Fruit fly (Drosophila melanogaster) whole organism, prepupa: ENCODE results near the gene hry.

ENCODE experiments used
- CG10631 ChIP-seq: fragments of 200-800 bp; sonication (Bioruptor generic); optimal IDR thresholded peaks from 2 replicates; lab custom pipeline; 2016; ENCODE audit warnings: missing biosample characterization, missing genetic modification characterization
- CG10669 ChIP-seq: fragments of 200-800 bp; sonication (Bioruptor generic); optimal IDR thresholded peaks from 3 replicates; lab custom pipeline; 2018; ENCODE audit warnings: missing biosample characterization, mild to moderate bottlenecking, missing genetic modification characterization, moderate library complexity
- CG11294 ChIP-seq: fragments of 200-800 bp; sonication (Bioruptor generic); IDR thresholded peaks from 2 replicates; pipeline ENCODE4 v1.3.6; 2022; ENCODE audit warnings: missing biosample characterization, missing genetic modification characterization
- CG11762 ChIP-seq: fragments of 200-800 bp; sonication (Bioruptor generic); optimal IDR thresholded peaks from 3 replicates; lab custom pipeline; 2016; ENCODE audit warnings: missing biosample characterization, missing genetic modification characterization; ENCODE audit not compliant: insufficient read depth
- CG11902 ChIP-seq: fragments of 200-800 bp; sonication (Bioruptor generic); optimal IDR thresholded peaks from 3 replicates; lab custom pipeline; 2016; ENCODE audit warnings: missing biosample characterization, missing genetic modification characterization
- CG15336 ChIP-seq: fragments of 200-800 bp; sonication (Bioruptor generic); IDR thresholded peaks from 2 replicates; pipeline ENCODE4 v1.3.6; 2022; ENCODE audit warnings: missing biosample characterization, missing genetic modification characterization
- CG1621 ChIP-seq: fragments of 200-800 bp; sonication (Bioruptor generic); optimal IDR thresholded peaks from 3 replicates; lab custom pipeline; 2018; ENCODE audit warnings: missing biosample characterization, mild to moderate bottlenecking, missing genetic modification characterization
- CG16779 ChIP-seq: fragments of 200-800 bp; sonication (Bioruptor generic); optimal IDR thresholded peaks from 3 replicates; lab custom pipeline; 2017; ENCODE audit warnings: missing biosample characterization, mild to moderate bottlenecking, missing genetic modification characterization
- CG3032 ChIP-seq: fragments of 200-800 bp; optimal IDR thresholded peaks from 2 replicates; lab custom pipeline; 2019; ENCODE audit warnings: missing biosample characterization, mild to moderate bottlenecking, missing genetic modification characterization, moderate library complexity
- CG31627 ChIP-seq: fragments of 200-800 bp; sonication (Bioruptor generic); optimal IDR thresholded peaks from 3 replicates; lab custom pipeline; 2016; ENCODE audit warnings: missing biosample characterization, missing genetic modification characterization
- CG34406 ChIP-seq: fragments of 200-800 bp; sonication (Bioruptor generic); optimal IDR thresholded peaks from 3 replicates; lab custom pipeline; 2016; ENCODE audit warnings: missing biosample characterization, missing genetic modification characterization
- CG6163 ChIP-seq: fragments of 200-800 bp; sonication (Bioruptor generic); IDR thresholded peaks from 3 replicates; pipeline ENCODE4 v1.3.6; 2022; ENCODE audit warnings: missing biosample characterization, missing genetic modification characterization
- CG6276 ChIP-seq: fragments of 200-800 bp; sonication (Bioruptor generic); optimal IDR thresholded peaks from 2 replicates; lab custom pipeline; 2017; ENCODE audit warnings: missing biosample characterization, mild to moderate bottlenecking, missing genetic modification characterization
- CG6792 ChIP-seq: fragments of 200-800 bp; sonication (Bioruptor generic); optimal IDR thresholded peaks from 3 replicates; lab custom pipeline; 2016; ENCODE audit warnings: missing biosample characterization, missing genetic modification characterization
- CG6808 ChIP-seq: fragments of 200-800 bp; sonication (Bioruptor generic); optimal IDR thresholded peaks from 3 replicates; lab custom pipeline; 2017; ENCODE audit warnings: missing biosample characterization, missing genetic modification characterization, mild to moderate bottlenecking, moderate library complexity, missing genetic modification reagents
- CG6854 ChIP-seq: fragments of 200-800 bp; sonication (Bioruptor generic); optimal IDR thresholded peaks from 2 replicates; lab custom pipeline; 2017; ENCODE audit warnings: missing biosample characterization, mild to moderate bottlenecking, missing genetic modification characterization
- CG8119 ChIP-seq: fragments of 200-800 bp; sonication (Bioruptor generic); IDR thresholded peaks from 3 replicates; pipeline ENCODE4 v1.3.6; 2022; ENCODE audit warnings: missing biosample characterization, missing genetic modification characterization
- CG8319 ChIP-seq: fragments of 200-800 bp; sonication (Bioruptor generic); optimal IDR thresholded peaks from 3 replicates; lab custom pipeline; 2016; ENCODE audit warnings: missing biosample characterization, missing genetic modification characterization
- CG8632 ChIP-seq: fragments of 200-800 bp; sonication (Bioruptor generic); optimal IDR thresholded peaks from 3 replicates; lab custom pipeline; 2016; ENCODE audit warnings: missing biosample characterization, missing genetic modification characterization
- CG9139 ChIP-seq: fragments of 200-800 bp; sonication (Bioruptor generic); optimal IDR thresholded peaks from 3 replicates; lab custom pipeline; 2017; ENCODE audit warnings: missing biosample characterization, mild to moderate bottlenecking, missing genetic modification characterization
- Eip78C ChIP-seq: fragments of 200-800 bp; sonication (Bioruptor generic); peaks from one replicate; lab custom pipeline; 2016; ENCODE audit warnings: missing biosample characterization, missing genetic modification characterization
- Eip93F ChIP-seq: fragments of 200-800 bp; sonication (Bioruptor generic); optimal IDR thresholded peaks from 2 replicates; lab custom pipeline; 2016; ENCODE audit warnings: missing biosample characterization, mild to moderate bottlenecking, missing genetic modification characterization
- Hr38 ChIP-seq: sonication (Bioruptor generic); optimal IDR thresholded peaks from 2 replicates; lab custom pipeline; 2016; ENCODE audit warnings: missing biosample characterization, missing genetic modification characterization
- Hr39 ChIP-seq: fragments of 200-800 bp; sonication (Bioruptor generic); optimal IDR thresholded peaks from 2 replicates; lab custom pipeline; 2016; ENCODE audit warnings: missing biosample characterization, missing genetic modification characterization
- Hr4 ChIP-seq: fragments of 200-800 bp; sonication (Bioruptor generic); optimal IDR thresholded peaks from 3 replicates; lab custom pipeline; 2016; ENCODE audit warnings: missing biosample characterization, missing genetic modification characterization
- OdsH ChIP-seq: fragments of 200-800 bp; sonication (Bioruptor generic); optimal IDR thresholded peaks from 3 replicates; lab custom pipeline; 2016; ENCODE audit warnings: missing biosample characterization, missing genetic modification characterization
- Smox ChIP-seq: fragments of 200-800 bp; sonication (Bioruptor generic); optimal IDR thresholded peaks from 3 replicates; lab custom pipeline; 2016; ENCODE audit warnings: missing biosample characterization, missing genetic modification characterization
- Sox102F ChIP-seq: fragments of 200-800 bp; sonication (Bioruptor generic); optimal IDR thresholded peaks from 2 replicates; lab custom pipeline; 2016; ENCODE audit warnings: missing biosample characterization, mild to moderate bottlenecking, missing genetic modification characterization
- Sox14 ChIP-seq: fragments of 200-800 bp; sonication (Bioruptor generic); optimal IDR thresholded peaks from 3 replicates; lab custom pipeline; 2016; ENCODE audit warnings: missing biosample characterization, missing genetic modification characterization
- Sox15 ChIP-seq: fragments of 200-800 bp; sonication (Bioruptor generic); optimal IDR thresholded peaks from 3 replicates; lab custom pipeline; 2016; ENCODE audit warnings: missing biosample characterization, missing genetic modification characterization
- achi ChIP-seq: fragments of 200-800 bp; sonication (Bioruptor generic); optimal IDR thresholded peaks from 3 replicates; lab custom pipeline; 2016; ENCODE audit warnings: missing biosample characterization, missing genetic modification characterization
- cyc ChIP-seq: fragments of 200-800 bp; sonication (Bioruptor generic); optimal IDR thresholded peaks from 3 replicates; lab custom pipeline; 2016; ENCODE audit warnings: missing biosample characterization, missing genetic modification characterization
- dac ChIP-seq: fragments of 200-800 bp; sonication (Bioruptor generic); optimal IDR thresholded peaks from 2 replicates; lab custom pipeline; 2017; ENCODE audit warnings: missing biosample characterization, mild to moderate bottlenecking, missing genetic modification characterization
- dsx ChIP-seq: fragments of 200-800 bp; optimal IDR thresholded peaks from 3 replicates; lab custom pipeline; 2019; ENCODE audit warnings: missing biosample characterization, mild to moderate bottlenecking, missing genetic modification characterization, moderate library complexity; ENCODE audit not compliant: poor library complexity, severe bottlenecking
- eg ChIP-seq: fragments of 200-800 bp; sonication (Bioruptor generic); IDR thresholded peaks from 3 replicates; pipeline ENCODE4 v1.3.6; 2022; ENCODE audit warnings: missing biosample characterization, missing genetic modification characterization
- fd59A ChIP-seq: fragments of 200-800 bp; sonication (Bioruptor generic); optimal IDR thresholded peaks from 2 replicates; lab custom pipeline; 2017; ENCODE audit warnings: missing biosample characterization, mild to moderate bottlenecking, missing genetic modification characterization, missing genetic modification reagents
- fd85E ChIP-seq: fragments of 200-800 bp; sonication (Bioruptor generic); optimal IDR thresholded peaks from 3 replicates; lab custom pipeline; 2016; ENCODE audit warnings: missing biosample characterization, missing genetic modification characterization
- lz ChIP-seq: fragments of 200-800 bp; sonication (Bioruptor generic); optimal IDR thresholded peaks from 3 replicates; lab custom pipeline; 2016; ENCODE audit warnings: missing biosample characterization, missing genetic modification characterization
- pdm3 ChIP-seq: fragments of 200-800 bp; sonication (Bioruptor generic); optimal IDR thresholded peaks from 3 replicates; lab custom pipeline; 2016; ENCODE audit warnings: missing biosample characterization, missing genetic modification characterization
- salr ChIP-seq, 2 experiments: fragments of 200-800 bp; sonication (Bioruptor generic); optimal IDR thresholded peaks; 3 replicates each; lab custom pipeline; 2016 to 2018; ENCODE audit warnings: missing biosample characterization in 2 of 2, missing genetic modification characterization in 2 of 2, mild to moderate bottlenecking in 1 of 2
- spab ChIP-seq: fragments of 200-800 bp; sonication (Bioruptor generic); optimal IDR thresholded peaks from 2 replicates; lab custom pipeline; 2017; ENCODE audit warnings: missing biosample characterization, mild to moderate bottlenecking, missing genetic modification characterization, missing genetic modification reagents
- ss ChIP-seq, 2 experiments: fragments of 200-800 bp; sonication (Bioruptor generic); optimal IDR thresholded peaks; 2 replicates in 1 of 2; 3 replicates in 1 of 2; lab custom pipeline; 2017 to 2018; ENCODE audit warnings: mild to moderate bottlenecking in 2 of 2, missing biosample characterization in 2 of 2, missing genetic modification characterization in 2 of 2, moderate library complexity in 1 of 2
- svp ChIP-seq: fragments of 200-800 bp; sonication (Bioruptor generic); peaks from one replicate; lab custom pipeline; 2016; ENCODE audit warnings: missing biosample characterization, missing genetic modification characterization
- topi ChIP-seq: fragments of 200-800 bp; sonication (Bioruptor generic); optimal IDR thresholded peaks from 3 replicates; lab custom pipeline; 2016; ENCODE audit warnings: missing biosample characterization, missing genetic modification characterization
- vri ChIP-seq: fragments of 200-800 bp; sonication (Bioruptor generic); optimal IDR thresholded peaks from 3 replicates; lab custom pipeline; 2016; ENCODE audit warnings: missing biosample characterization, mild to moderate bottlenecking, missing genetic modification characterization

Gene hry

DNA sequence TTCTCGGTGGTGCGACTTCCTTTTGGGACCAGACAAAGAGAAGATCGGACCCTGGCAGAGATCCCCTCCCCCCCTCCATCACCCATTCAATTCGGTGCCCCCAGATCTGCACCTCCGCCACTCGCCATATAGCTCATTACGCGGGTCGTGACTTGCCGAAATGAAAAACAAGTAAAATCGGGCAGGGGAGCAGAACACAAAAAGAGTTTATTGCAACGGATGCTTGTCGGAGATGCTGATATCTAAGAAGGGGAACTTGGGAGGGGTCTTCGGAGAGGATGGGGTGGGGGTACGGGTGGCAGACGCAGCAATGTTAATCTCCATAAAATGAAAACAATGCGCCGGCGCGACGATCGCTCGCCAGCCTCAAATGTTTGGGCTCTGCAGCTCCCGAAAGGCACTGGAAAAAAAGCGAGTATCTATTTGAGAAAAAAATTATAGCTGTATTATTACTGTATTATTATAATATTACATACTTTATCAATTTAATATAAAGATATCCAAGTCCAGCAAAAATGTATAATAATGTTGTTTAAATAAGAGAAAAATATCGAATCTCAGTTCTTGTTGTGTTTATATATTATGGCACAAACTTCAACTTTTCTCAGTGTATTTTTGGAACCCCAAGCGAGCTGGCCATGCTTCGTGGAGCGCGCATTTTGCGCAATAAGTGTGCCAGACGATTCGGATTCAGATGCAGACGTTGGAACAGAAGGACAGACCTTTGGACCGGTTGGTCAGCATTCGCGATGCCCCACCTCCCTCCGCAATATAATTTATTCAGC lies 7.6 kb upstream of the hry start (continued):
- TF ChIP-seq CG34406, result peak; percentile 93
- peak; percentile 78 for TF ChIP-seq CG6854 (GFP tag; lab: Kevin White, UChicago)
- TF ChIP-seq ss (GFP tag; optimal IDR thresholded peaks at IDR 0.05; lab: Kevin White, UChicago), result peak; percentile 91 to 92
- no peak for TF ChIP-seq dac
- peak; percentile 93 for TF ChIP-seq dsx (GFP tag; lab: Kevin White, UChicago)
- peak; percentile 52 for TF ChIP-seq fd85E (GFP tag; lab: Kevin White, UChicago)
- peak; percentile 35 for TF ChIP-seq Hr4
- TF ChIP-seq pdm3 (GFP tag; lab: Kevin White, UChicago), result peak; percentile 64
- TF ChIP-seq Hr38, result no peak
- peak; percentile 90 for TF ChIP-seq spab (GFP tag; lab: Kevin White, UChicago)
- peak; percentile 65 for TF ChIP-seq CG31627 (GFP tag; lab: Kevin White, UChicago)
- peak; percentile 86 for TF ChIP-seq CG6163 (GFP tag; lab: Robert Waterston, UW)
- TF ChIP-seq achi, result peak; percentile 92
- TF ChIP-seq topi, result peak; percentile 74
- TF ChIP-seq OdsH, result peak; percentile 87
- peak; percentile 78 for TF ChIP-seq vri (GFP tag; lab: Kevin White, UChicago)
- peak; percentile 46 for TF ChIP-seq Hr39 (GFP tag; lab: Kevin White, UChicago)
- TF ChIP-seq CG1621 (tag; lab: Kevin White, UChicago), result peak; percentile 70
- peak; percentile 78 for TF ChIP-seq CG11902 (GFP tag; lab: Kevin White, UChicago)
- TF ChIP-seq svp, result peak; percentile 89
- TF ChIP-seq cyc (GFP tag; lab: Kevin White, UChicago), result peak; percentile 60
- peak; percentile 74 for TF ChIP-seq CG8319 (GFP tag; lab: Kevin White, UChicago)
- peak; percentile 80 for TF ChIP-seq Eip93F
- TF ChIP-seq CG10669 (GFP tag; lab: Kevin White, UChicago), result peak; percentile 89
- peak; percentile 80 for TF ChIP-seq CG16779 (tag; lab: Kevin White, UChicago)
- TF ChIP-seq Sox15 (GFP tag; lab: Kevin White, UChicago), result peak; percentile 71
- TF ChIP-seq, all 60 proteins: peak for 56

DNA sequence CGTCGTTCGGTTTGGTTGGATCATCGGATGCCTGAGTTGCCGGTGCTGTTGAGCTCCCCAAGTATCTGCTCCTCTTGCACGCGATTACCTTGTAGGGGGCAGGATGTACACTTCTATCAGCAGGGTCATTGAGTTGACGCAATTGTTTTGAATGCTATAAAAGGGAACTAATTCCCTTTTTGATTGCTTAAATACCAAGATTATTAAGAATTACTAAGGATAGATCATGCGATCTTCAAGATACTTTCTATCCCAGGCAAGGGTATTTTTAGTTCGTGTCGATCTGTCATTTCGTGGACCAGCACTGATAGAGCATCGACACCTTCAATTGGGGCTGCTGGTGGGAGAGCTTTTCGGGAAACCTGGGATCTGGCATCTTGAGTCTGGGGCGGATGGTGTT lies 6.5 kb upstream of the hry start:
- TF ChIP-seq Hr4 (peak; percentile 33), ss (GFP tag; optimal IDR thresholded peaks at IDR 0.05; lab: Kevin White, UChicago) (peak; percentile 87 to 96), CG1621 (tag; lab: Kevin White, UChicago) (peak; percentile 87), CG15336 (GFP tag; lab: Robert Waterston, UW) (peak; percentile 35; the same call in 1 of the 2 replicates), CG11762 (GFP tag; lab: Kevin White, UChicago) (peak; percentile 43), CG8632 (peak; percentile 81), pdm3 (GFP tag; lab: Kevin White, UChicago) (peak; percentile 82), vri (GFP tag; lab: Kevin White, UChicago) (peak; percentile 47), CG34406 (peak; percentile 74), CG6276 (peak; percentile 7), CG11294 (GFP tag; lab: Robert Waterston, UW) (peak; percentile 22; the same call in 1 of the 2 replicates), svp (peak; percentile 89), Sox102F (GFP tag; lab: Kevin White, UChicago) (peak; percentile 72), fd85E (GFP tag; lab: Kevin White, UChicago) (peak; percentile 40), salr (GFP tag; optimal IDR thresholded peaks at IDR 0.05; lab: Kevin White, UChicago) (peak; percentile 25 to 80), CG8319 (GFP tag; lab: Kevin White, UChicago) (peak; percentile 63), CG6808 (GFP tag; lab: Kevin White, UChicago) (peak; percentile 83), CG9139 (peak; percentile 64), CG8119 (GFP tag; lab: Robert Waterston, UW) (no peak; the same call in 1 of the 3 replicates), spab (GFP tag; lab: Kevin White, UChicago) (peak; percentile 86), Sox14 (peak; percentile 81), Smox (GFP tag; lab: Kevin White, UChicago) (peak; percentile 73), achi (peak; percentile 76), CG11902 (GFP tag; lab: Kevin White, UChicago) (peak; percentile 83), OdsH (peak; percentile 77), dac (no peak), Hr39 (GFP tag; lab: Kevin White, UChicago) (peak; percentile 72), fd59A (peak; percentile 85), Hr38 (no peak), CG6792 (GFP tag; lab: Kevin White, UChicago) (peak; percentile 86), eg (peak; percentile 36; the same call in 1 of the 3 replicates), Eip78C (GFP tag; lab: Kevin White, UChicago) (peak; percentile 95), lz (peak; percentile 74), CG6163 (GFP tag; lab: Robert Waterston, UW) (peak; percentile 92), CG31627 (GFP tag; lab: Kevin White, UChicago) (peak; percentile 74), CG10631 (GFP tag; lab: Kevin White, UChicago) (peak; percentile 85), CG3032 (tag; lab: Kevin White, UChicago) (peak; percentile 91)
